Fruit fly (Drosophila melanogaster) S2 (cell line): Measurements from ENCODE around the gene CG42335.

Source experiments
- CG8478 ChIP-seq: fragments of >200 bp; optimal IDR thresholded peaks from 2 replicates; lab custom pipeline; 2018
- CTCF ChIP-seq, 2 experiments: fragments of >200 bp; optimal IDR thresholded peaks; 2 replicates each; lab custom pipeline; 2018

CG42335 gene

DNA sequence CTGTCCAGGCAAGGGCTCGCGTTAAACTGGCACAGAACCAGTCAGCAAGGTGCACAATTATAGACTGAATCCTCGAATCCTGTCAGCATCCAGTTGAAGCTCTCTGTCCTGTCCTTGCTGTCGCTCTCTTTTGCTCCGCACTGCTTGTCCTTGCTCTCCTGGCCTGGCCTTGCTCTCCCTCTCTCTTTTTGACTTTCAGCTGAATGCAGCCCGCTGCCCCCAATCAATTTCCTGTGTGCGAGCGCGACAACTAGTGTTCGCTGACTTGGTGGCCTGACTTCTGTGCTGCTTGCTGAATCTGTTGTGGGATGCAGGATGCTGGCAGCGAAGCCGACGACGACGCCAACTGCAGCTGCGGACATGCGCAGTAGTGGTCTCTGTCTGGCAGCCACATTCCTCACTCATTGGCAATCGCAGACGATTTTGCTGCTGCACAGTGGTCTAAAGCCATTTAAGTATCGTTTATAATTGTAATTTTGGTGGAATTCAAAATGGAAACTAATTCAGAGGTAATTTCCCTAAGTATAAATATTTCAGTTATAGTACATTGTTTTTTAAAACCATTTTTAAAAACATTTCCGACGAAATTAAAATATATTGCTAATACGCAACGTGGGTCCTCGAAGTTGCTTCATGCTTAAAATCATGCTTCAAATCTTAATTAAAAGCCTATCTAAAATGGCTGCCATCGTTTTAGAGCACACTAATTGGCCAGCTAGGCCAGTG is 50.2 kb downstream of the CG42335 start:
- TF ChIP-seq CG8478 (lab: Kevin White, UChicago) (no peak), CTCF (optimal IDR thresholded peaks at IDR 0.05; lab: Kevin White, UChicago) (no peak)
